Worm (Caenorhabditis elegans): ENCODE data around the gene ttbk-6.

ttbk-6 gene

ce11 chrIII:5108746-5109145 lies 34.2 kb downstream of the ttbk-6 start (continued):
- TF ChIP-seq lim-6 (tag; optimal IDR thresholded peaks at IDR 0.05) (no peak), pax-1 (tag; optimal IDR thresholded peaks at IDR 0.05) (no peak), fkh-10 (GFP tag; optimal IDR thresholded peaks at IDR 0.05) (no peak), K02D7.2 (tag; optimal IDR thresholded peaks at IDR 0.05) (no peak), ceh-30 (tag; optimal IDR thresholded peaks at IDR 0.05) (no peak), tbx-7 (tag; optimal IDR thresholded peaks at IDR 0.05) (peak; percentile 35), ceh-34 (tag; optimal IDR thresholded peaks at IDR 0.05) (peak; percentile 5), npax-4 (tag; optimal IDR thresholded peaks at IDR 0.05) (no peak), ceh-31 (tag; optimal IDR thresholded peaks at IDR 0.05) (peak; percentile 87), nhr-11 (tag; optimal IDR thresholded peaks at IDR 0.05) (no peak), ceh-19 (GFP tag; optimal IDR thresholded peaks at IDR 0.05) (no peak), pha-2 (tag; optimal IDR thresholded peaks at IDR 0.05) (no peak), ceh-45 (GFP tag; IDR thresholded peaks at IDR 0.05) (no peak), fax-1 (tag; optimal IDR thresholded peaks at IDR 0.05) (no peak), fkh-6 (tag; optimal IDR thresholded peaks at IDR 0.05) (no peak), ceh-9 (tag; optimal IDR thresholded peaks at IDR 0.05) (no peak), unc-3 (GFP tag; conservative IDR thresholded peaks at IDR 0.05) (no peak), unc-3 (tag; optimal IDR thresholded peaks at IDR 0.05) (no peak), hlh-8 (tag; optimal IDR thresholded peaks at IDR 0.05) (peak; percentile 67), sox-2 (GFP tag; IDR thresholded peaks at IDR 0.05) (no peak), lin-11 (tag; optimal IDR thresholded peaks at IDR 0.05) (no peak), nhr-232 (tag; optimal IDR thresholded peaks at IDR 0.05) (no peak), elt-4 (tag; optimal IDR thresholded peaks at IDR 0.05) (no peak), ref-2 (tag; optimal IDR thresholded peaks at IDR 0.05) (peak; percentile 26), che-1 (tag; optimal IDR thresholded peaks at IDR 0.05) (no peak), sdc-2 (tag; optimal IDR thresholded peaks at IDR 0.05) (no peak), hlh-13 (GFP tag; optimal IDR thresholded peaks at IDR 0.05) (no peak), syd-9 (tag; optimal IDR thresholded peaks at IDR 0.05) (no peak), ahr-1 (tag; optimal IDR thresholded peaks at IDR 0.05) (no peak), dmd-4 (tag; optimal IDR thresholded peaks at IDR 0.05; ENCODE audit: borderline replicate concordance) (no peak), ceh-6 (GFP tag; optimal IDR thresholded peaks at IDR 0.05) (no peak), ets-4 (tag; optimal IDR thresholded peaks at IDR 0.05) (peak; percentile 85), madf-2 (tag; optimal IDR thresholded peaks at IDR 0.05) (no peak), ttx-3 (tag; optimal IDR thresholded peaks at IDR 0.05) (no peak), unc-55 (GFP tag; optimal IDR thresholded peaks at IDR 0.05) (no peak), ceh-18 (tag; optimal IDR thresholded peaks at IDR 0.05) (peak; percentile 26)

- TF ChIP-seq fax-1 (tag; optimal IDR thresholded peaks at IDR 0.05) (no peak), C08G9.2 (tag; optimal IDR thresholded peaks at IDR 0.05) (no peak), zip-5 (tag; optimal IDR thresholded peaks at IDR 0.05) (no peak), elt-4 (tag; optimal IDR thresholded peaks at IDR 0.05) (no peak), gmeb-2 (tag; optimal IDR thresholded peaks at IDR 0.05) (no peak), unc-86 (tag; optimal IDR thresholded peaks at IDR 0.05) (no peak), ceh-18 (tag; optimal IDR thresholded peaks at IDR 0.05) (no peak), rnt-1 (tag; optimal IDR thresholded peaks at IDR 0.05) (no peak)
These were observed 34.9 kb downstream of the ttbk-6 start, which contains the start of gene sax-2 for ce11 chrIII:5109401-5109800. Gene sax-2 (plus strand): TSS chrIII:5109701.

DNA sequence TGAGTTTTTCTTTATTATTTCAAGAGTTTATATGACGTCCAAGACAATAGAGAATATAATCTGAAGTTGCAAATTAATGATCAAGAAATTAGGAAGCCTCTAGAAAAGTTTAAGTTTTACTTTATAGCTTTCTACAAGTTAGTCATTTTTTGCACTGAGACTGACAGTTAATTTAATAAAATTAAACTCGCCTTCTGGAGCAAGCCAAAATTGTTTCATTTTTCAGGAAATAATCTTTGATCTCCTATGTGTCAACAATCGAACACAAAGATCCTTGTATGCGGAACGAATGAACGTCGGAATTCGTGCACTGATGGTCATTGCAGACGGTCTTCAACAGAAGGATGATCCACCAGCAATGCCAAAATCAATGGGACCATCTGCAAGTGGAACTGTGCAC lies 37.9 kb downstream of the ttbk-6 start:
- TF ChIP-seq dmd-4 (tag; optimal IDR thresholded peaks at IDR 0.05; ENCODE audit: borderline replicate concordance) (no peak), pros-1 (tag; optimal IDR thresholded peaks at IDR 0.05) (no peak), ceh-48 (tag; optimal IDR thresholded peaks at IDR 0.05) (no peak), fkh-10 (GFP tag; optimal IDR thresholded peaks at IDR 0.05) (no peak), pax-1 (tag; optimal IDR thresholded peaks at IDR 0.05) (no peak), T23F11.4 (GFP tag; optimal IDR thresholded peaks at IDR 0.05) (no peak)
